Worm (Caenorhabditis elegans) whole organism, L4/young adult: ENCODE results near the gene W06G6.10.

Experiments
- W03F9.2 ChIP-seq: fragments of 150-350 bp; optimal IDR thresholded peaks from 2 replicates; lab custom pipeline; 2014; ENCODE audit warnings: missing biosample characterization, missing genetic modification characterization
- dao-5 ChIP-seq: sonication (generic microtip); optimal IDR thresholded peaks from 2 replicates; lab custom pipeline; 2016; ENCODE audit warnings: missing genotype, missing genetic modification characterization, moderate library complexity, missing compliant biosample characterization
- him-1 ChIP-seq: sonication (generic microtip); optimal IDR thresholded peaks from 2 replicates; lab custom pipeline; 2016; ENCODE audit warnings: missing genotype, missing genetic modification reagents, missing genetic modification characterization, missing compliant biosample characterization

DNA sequence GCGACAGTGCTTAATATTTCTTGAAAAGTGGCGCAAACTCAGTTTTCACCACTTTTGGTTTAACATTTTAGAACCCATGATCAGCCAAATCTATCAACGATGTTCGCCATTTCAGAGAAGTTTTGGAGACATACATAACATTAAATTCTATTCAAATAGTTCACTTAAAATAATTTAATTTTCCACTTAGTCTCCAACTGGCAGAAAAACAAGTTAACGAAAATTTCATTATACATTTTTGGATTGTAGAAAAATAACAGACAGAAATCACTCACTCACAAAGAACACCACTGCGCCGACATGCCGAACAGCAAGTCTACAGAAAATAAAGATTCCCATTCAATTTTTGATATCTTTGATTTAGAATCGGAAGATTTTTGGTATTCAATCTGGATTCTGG, 33.0 kb upstream of the W06G6.10 start, which contains the start of gene srw-44:
- TF ChIP-seq W03F9.2 (tag; lab: Kevin White, UChicago) = no peak
- TF ChIP-seq dao-5 = no peak
- no peak for TF ChIP-seq him-1 (tag; lab: Kevin White, UChicago)
